Fruit fly (Drosophila melanogaster) S2 (cell line): ENCODE results near the gene CG14142.

ENCODE experiments used
- CG8478 ChIP-seq: fragments of >200 bp; optimal IDR thresholded peaks from 2 replicates; lab custom pipeline; 2018
- CTCF ChIP-seq, 2 experiments: fragments of >200 bp; optimal IDR thresholded peaks; 2 replicates each; lab custom pipeline; 2018

DNA sequence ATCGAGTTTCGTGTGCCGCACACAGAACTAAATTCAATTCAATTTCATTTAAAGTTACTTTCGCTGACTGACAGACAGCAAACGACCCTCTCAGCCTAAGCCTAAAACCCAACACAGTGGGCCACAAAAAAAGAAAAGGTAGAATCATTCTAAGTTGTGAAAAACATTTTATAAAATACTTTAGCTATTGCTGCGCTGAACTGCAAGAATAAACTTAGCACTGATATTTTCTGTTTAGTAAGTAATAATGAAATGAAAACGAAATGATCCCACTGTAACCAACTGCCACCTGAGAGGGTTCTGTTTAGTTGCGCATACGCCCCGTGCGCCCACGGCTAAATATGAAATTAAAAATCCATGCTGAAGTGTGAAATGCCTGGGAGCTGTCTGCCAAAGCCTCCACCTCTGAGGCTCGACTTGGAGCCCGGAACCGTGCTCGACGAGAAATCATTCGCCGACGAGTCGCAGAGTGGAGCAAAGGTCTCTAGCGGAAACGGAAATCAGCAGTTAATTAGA, at the start of gene CG14142:
- TF ChIP-seq CTCF (optimal IDR thresholded peaks at IDR 0.05; lab: Kevin White, UChicago) (no peak), CG8478 (lab: Kevin White, UChicago) (no peak)
